Fruit fly (Drosophila melanogaster) whole organism: ENCODE data around the gene CG44037.

ENCODE experiments used
- CG8478 ChIP-seq: fragments of >200 bp; optimal IDR thresholded peaks from 2 replicates; lab custom pipeline; 2018; ENCODE audit warnings: inconsistent platforms
- Dll ChIP-seq: fragments of >200 bp; optimal IDR thresholded peaks from 2 replicates; lab custom pipeline; 2017
- EcR ChIP-seq, 2 experiments: fragments of >200 bp; optimal IDR thresholded peaks; 2 replicates each; lab custom pipeline; 2017; ENCODE audit warnings: missing biosample characterization in 2 of 2, missing genetic modification characterization in 2 of 2, missing genetic modification reagents in 2 of 2
- pan ChIP-seq: fragments of >200 bp; optimal IDR thresholded peaks from 2 replicates; lab custom pipeline; 2017
- psq ChIP-seq: fragments of >200 bp; optimal IDR thresholded peaks from 2 replicates; lab custom pipeline; 2017
- usp ChIP-seq: fragments of >200 bp; optimal IDR thresholded peaks from 2 replicates; lab custom pipeline; 2017; ENCODE audit warnings: missing biosample characterization, missing genetic modification characterization, mixed read lengths

The CG44037 gene

dm6 chr3R:12258437-12258836, at the start of gene CG44037, which contains the start of gene svp:
Gene CG44037 (plus strand): TSS chr3R:12258737.
Gene svp (plus strand): TSS chr3R:12258737.
- TF ChIP-seq usp (no peak), psq (no peak), Dll (no peak), pan (lab: Kevin White, UChicago) (no peak), EcR (GFP tag; optimal IDR thresholded peaks at IDR 0.05; lab: Kevin White, UChicago) (no peak), CG8478 (lab: Kevin White, UChicago) (no peak)

DNA sequence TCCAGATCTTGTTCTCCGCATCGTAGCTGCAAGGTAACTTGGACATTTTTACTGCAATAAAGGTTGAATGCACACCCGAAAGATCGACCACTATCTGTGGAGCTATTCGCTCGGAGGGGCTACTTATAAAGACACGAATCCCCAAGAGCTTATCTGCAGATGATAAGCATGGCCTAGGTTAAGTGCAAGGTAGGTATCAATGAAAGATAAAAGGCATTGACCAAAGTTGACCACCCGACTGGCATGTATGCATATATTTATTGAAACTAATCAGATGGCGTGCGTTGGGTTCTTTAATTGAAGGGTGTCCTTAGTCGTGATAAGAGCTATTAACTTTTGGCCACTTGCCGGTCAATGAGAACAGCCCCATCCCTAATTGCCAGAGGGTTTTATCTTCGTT, 48.3 kb upstream of the CG44037 start, which contains the start of gene CG4830:
CG4830 (minus strand) TSS at position 101 of the 400 bp plus-strand sequence.
- TF ChIP-seq CG8478 (lab: Kevin White, UChicago) (no peak), pan (lab: Kevin White, UChicago) (no peak), usp (no peak), Dll (no peak)

DNA sequence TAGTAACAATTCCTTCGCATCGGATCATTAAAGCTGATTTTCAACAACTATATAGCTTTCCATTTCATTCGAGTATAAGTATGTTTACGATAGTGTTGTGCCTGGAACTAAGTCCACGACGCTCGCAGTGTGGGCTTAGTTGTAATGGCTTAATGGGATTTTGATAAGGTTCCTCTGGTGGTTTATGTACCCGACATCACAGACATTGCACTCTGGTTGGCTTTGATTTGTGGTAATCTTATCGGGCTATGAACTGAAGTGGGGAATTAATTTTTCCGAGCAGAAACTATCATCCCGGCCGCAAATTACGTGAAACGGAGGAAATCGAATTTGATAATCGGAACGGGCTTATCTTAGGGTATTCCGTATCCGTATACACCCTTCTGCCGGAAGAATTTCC, 47.0 kb upstream of the CG44037 start:
- no peak for TF ChIP-seq usp
- no peak for TF ChIP-seq pan (lab: Kevin White, UChicago)
- no peak for TF ChIP-seq psq
- no peak for TF ChIP-seq CG8478 (lab: Kevin White, UChicago)
- no peak for TF ChIP-seq EcR (GFP tag; optimal IDR thresholded peaks at IDR 0.05; lab: Kevin White, UChicago)
- no peak for TF ChIP-seq Dll

DNA sequence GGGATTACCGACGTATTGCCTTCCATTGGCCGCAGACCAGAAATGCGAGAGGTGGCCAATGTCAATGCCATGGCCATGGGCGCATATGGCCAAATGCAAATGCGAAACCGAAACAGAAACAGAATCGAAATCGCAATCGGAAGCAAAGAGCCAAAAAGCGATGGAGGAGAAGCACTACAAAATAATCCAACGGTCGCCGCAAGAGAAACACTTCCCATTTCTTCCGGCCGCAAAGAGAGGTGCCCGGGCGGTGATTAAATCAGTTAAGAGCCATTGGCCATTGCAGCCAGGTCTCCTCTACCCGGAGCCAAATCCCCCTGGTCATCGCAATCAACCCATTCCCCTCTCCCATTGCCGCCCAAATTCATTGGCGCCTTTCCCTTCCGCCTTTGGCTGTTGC, 44.3 kb upstream of the CG44037 start, which contains the start of gene CG14742:
CG14742 (plus strand) TSS at position 301 of the 400 bp plus-strand sequence.
- TF ChIP-seq CG8478 (lab: Kevin White, UChicago), result no peak
- no peak for TF ChIP-seq Dll
- no peak for TF ChIP-seq pan (lab: Kevin White, UChicago)
- TF ChIP-seq usp, result no peak
- no peak for TF ChIP-seq psq
- no peak for TF ChIP-seq EcR (GFP tag; optimal IDR thresholded peaks at IDR 0.05; lab: Kevin White, UChicago)

dm6 chr3R:12219497-12219896, 39.0 kb upstream of the CG44037 start, which contains the start of gene Cog1:
Gene Cog1 (minus strand): TSS chr3R:12219686.
- TF ChIP-seq CG8478 (lab: Kevin White, UChicago) (no peak), pan (lab: Kevin White, UChicago) (no peak), Dll (no peak), psq (no peak), usp (no peak), EcR (GFP tag; optimal IDR thresholded peaks at IDR 0.05; lab: Kevin White, UChicago) (no peak)

DNA sequence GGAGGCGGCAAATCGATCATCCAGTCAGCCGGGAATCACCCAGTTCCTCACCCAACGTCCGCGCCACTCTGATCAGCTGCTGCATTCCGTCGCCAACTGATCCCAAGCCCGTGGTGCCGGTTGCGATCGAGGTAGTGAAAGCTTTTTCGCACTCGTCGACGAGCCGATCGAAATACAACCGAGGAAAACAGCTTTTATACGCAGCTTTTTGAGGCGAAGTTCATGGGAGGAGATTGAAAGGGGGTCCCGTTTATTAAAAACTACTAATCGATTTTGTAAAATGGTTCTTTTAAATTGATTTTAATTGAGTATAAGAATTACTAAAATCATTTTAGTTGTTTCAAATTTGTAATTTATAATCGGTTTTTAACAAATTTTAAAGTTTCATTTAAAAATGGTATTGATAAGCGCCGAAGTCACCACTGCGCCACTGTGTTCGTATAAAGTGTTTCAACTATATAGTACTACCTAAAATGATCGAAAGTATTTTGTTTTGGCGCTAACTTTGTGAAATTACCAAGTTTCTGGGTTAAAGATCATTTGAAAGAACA, 37.1 kb upstream of the CG44037 start, which contains the start of gene CG4860:
CG4860 (minus strand) TSS at position 99 of the 551 bp plus-strand sequence.
- TF ChIP-seq psq (no peak), usp (no peak), pan (lab: Kevin White, UChicago) (no peak), CG8478 (lab: Kevin White, UChicago) (no peak), Dll (no peak), EcR (GFP tag; optimal IDR thresholded peaks at IDR 0.05; lab: Kevin White, UChicago) (no peak)

DNA sequence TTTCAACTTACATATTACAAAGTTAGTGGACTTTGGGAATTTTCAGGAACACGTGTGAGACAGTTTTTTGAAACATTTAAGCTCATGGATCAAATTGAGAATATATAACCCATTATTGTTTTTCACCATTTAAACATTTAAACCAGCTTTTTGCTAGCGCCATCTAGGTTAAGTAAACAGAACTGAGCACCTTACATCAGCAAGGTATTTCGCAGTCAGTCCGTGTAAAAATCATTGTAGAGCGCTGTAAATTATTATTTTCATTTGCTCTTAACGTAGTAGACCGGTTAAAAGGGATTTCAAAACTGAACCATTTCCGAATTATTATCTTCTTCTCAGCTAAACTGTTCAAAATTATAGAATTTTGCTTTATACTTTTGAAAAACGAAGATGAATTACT, 36.4 kb upstream of the CG44037 start, which contains the start of gene Rsbp15:
Rsbp15 (plus strand) TSS at position 295 of the 400 bp plus-strand sequence.
- no peak for TF ChIP-seq Dll
- TF ChIP-seq psq, result no peak
- TF ChIP-seq pan (lab: Kevin White, UChicago), result no peak
- TF ChIP-seq usp, result no peak
- TF ChIP-seq EcR (GFP tag; optimal IDR thresholded peaks at IDR 0.05; lab: Kevin White, UChicago), result no peak
- TF ChIP-seq CG8478 (lab: Kevin White, UChicago), result no peak

DNA sequence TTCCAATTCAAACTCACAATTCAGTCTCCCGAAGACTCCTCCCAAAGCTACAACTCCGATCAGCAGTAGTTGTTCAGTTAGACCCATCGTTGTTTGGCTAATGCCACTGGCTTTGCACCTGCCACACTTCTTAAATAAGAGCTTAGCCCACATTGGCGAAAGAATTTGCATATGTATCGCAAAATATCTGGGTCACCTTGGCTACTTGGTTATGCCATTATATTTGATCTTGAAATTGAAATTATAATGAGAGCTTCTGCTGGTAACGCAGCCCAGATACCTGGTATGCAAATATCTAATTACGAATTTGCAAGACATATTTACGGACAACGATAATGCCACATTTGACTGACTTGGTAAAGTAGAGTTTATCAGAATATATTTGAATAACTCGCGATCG, 33.6 kb upstream of the CG44037 start, which contains the start of gene CG17404:
CG17404 (minus strand) TSS at position 101 of the 400 bp plus-strand sequence.
- TF ChIP-seq pan (lab: Kevin White, UChicago) (no peak), EcR (GFP tag; optimal IDR thresholded peaks at IDR 0.05; lab: Kevin White, UChicago) (no peak), psq (no peak), CG8478 (lab: Kevin White, UChicago) (no peak), Dll (no peak), usp (no peak)

DNA sequence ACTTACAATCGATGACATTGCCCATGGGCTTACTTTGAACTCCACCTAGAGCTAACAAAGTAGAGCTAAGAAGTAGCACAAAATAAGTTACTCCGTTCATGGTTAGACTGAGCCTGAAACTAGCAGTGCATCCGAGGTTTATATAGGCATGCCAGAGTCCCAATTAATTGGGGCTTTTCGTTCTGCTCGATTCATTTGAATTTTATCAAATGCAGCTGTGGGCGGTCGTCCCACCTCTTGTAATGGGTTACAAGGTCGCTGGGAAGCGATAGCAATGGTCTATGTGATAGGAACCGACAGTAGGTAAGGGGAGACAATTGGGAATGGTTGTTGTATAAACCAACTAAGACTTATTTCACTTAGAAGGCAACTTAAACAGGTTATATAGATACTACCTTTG, 32.3 kb upstream of the CG44037 start, which contains the start of gene CG12256:
CG12256 (minus strand) TSS at position 101 of the 400 bp plus-strand sequence.
- no peak for TF ChIP-seq CG8478 (lab: Kevin White, UChicago)
- no peak for TF ChIP-seq EcR (GFP tag; optimal IDR thresholded peaks at IDR 0.05; lab: Kevin White, UChicago)
- no peak for TF ChIP-seq pan (lab: Kevin White, UChicago)
- no peak for TF ChIP-seq psq
- TF ChIP-seq usp, result no peak
- TF ChIP-seq Dll, result no peak

- TF ChIP-seq usp (no peak), pan (lab: Kevin White, UChicago) (no peak), psq (no peak), Dll (no peak), EcR (GFP tag; optimal IDR thresholded peaks at IDR 0.05; lab: Kevin White, UChicago) (no peak)
These were observed 29.4 kb upstream of the CG44037 start, which contains the start of gene CG3916 for dm6 chr3R:12229113-12229512. Gene CG3916 (plus strand): TSS chr3R:12229413.

DNA sequence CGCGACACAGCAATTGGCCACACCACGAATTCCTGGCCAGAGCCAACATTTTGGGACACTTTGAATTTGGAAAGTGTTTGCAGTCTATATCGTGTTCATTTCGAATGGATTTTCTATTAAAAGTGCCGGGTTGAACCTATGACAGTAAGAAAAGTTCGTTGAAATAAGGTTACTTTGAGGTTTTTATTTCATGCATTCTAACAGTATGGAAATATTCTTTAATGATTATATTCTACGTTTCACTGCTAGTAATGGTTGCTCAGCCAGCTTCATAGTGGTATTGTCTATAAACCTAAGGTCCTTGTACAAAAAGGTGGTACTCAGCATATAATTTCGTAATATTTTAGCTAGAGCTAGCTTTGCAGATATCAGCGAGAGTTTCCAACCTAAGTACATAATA, 25.9 kb upstream of the CG44037 start, which contains the start of gene Pglym87:
Pglym87 (minus strand) TSS at position 101 of the 400 bp plus-strand sequence.
- no peak for TF ChIP-seq pan (lab: Kevin White, UChicago)
- no peak for TF ChIP-seq EcR (GFP tag; optimal IDR thresholded peaks at IDR 0.05; lab: Kevin White, UChicago)
- no peak for TF ChIP-seq usp
- TF ChIP-seq CG8478 (lab: Kevin White, UChicago), result no peak
- no peak for TF ChIP-seq psq
- no peak for TF ChIP-seq Dll

dm6 chr3R:12234584-12234983, 24.0 kb upstream of the CG44037 start, which contains the start of gene Cyp313a5:
Gene Cyp313a5 (minus strand): TSS chr3R:12234684.
- no peak for TF ChIP-seq usp

- no peak for TF ChIP-seq CG8478 (lab: Kevin White, UChicago)
- TF ChIP-seq usp, result no peak
- no peak for TF ChIP-seq EcR (GFP tag; optimal IDR thresholded peaks at IDR 0.05; lab: Kevin White, UChicago)
- TF ChIP-seq Dll, result no peak
- TF ChIP-seq psq, result no peak
- TF ChIP-seq pan (lab: Kevin White, UChicago), result no peak
These were observed 21.7 kb upstream of the CG44037 start, which contains the start of gene Cyp313a2 for dm6 chr3R:12236804-12237203. Gene Cyp313a2 (minus strand): TSS chr3R:12236904.
